Worm (Caenorhabditis elegans) whole organism, L1 larva: ENCODE data around the gene ZK354.6.
"Not testable (repeated sequence)": the region's sequence is repeated elsewhere in the genome, so short reads cannot be mapped to it uniquely, and the experiment has no call there.

ENCODE experiments used
- ama-1 ChIP-seq: fragments of 150-350 bp; optimal IDR thresholded peaks from 2 replicates; lab custom pipeline; 2014
- egl-27 ChIP-seq, 2 experiments: fragments of 150-350 bp in 1 of 2; sonication (generic microtip); optimal IDR thresholded peaks; 3 replicates each; lab custom pipeline; 2017 to 2018; ENCODE audit warnings: missing biosample characterization in 2 of 2, missing genetic modification characterization in 2 of 2, missing genetic modification reagents in 2 of 2
- elt-3 ChIP-seq, 6 experiments: fragments of 150-350 bp in 1 of 6; sonication (generic microtip); optimal IDR thresholded peaks; 2 replicates each; lab custom pipeline; 2017 to 2018; ENCODE audit warnings: missing biosample characterization in 6 of 6, missing genetic modification characterization in 6 of 6, inconsistent platforms in 1 of 6
- fos-1 ChIP-seq: fragments of 150-350 bp; optimal IDR thresholded peaks from 2 replicates; lab custom pipeline; 2014; ENCODE audit warnings: missing biosample characterization, missing genetic modification characterization
- nhr-11 ChIP-seq: fragments of 150-350 bp; optimal IDR thresholded peaks from 2 replicates; lab custom pipeline; 2014; ENCODE audit warnings: missing biosample characterization, missing genetic modification characterization
- nhr-12 ChIP-seq: sonication (generic microtip); optimal IDR thresholded peaks from 2 replicates; lab custom pipeline; 2017; ENCODE audit warnings: missing biosample characterization, missing genetic modification characterization
- pqm-1 ChIP-seq: sonication (generic microtip); optimal IDR thresholded peaks from 3 replicates; lab custom pipeline; 2017; ENCODE audit warnings: missing biosample characterization, missing genetic modification characterization
- skn-1 ChIP-seq: fragments of 150-350 bp; optimal IDR thresholded peaks from 2 replicates; lab custom pipeline; 2014; ENCODE audit warnings: missing biosample characterization, missing genetic modification characterization
- unc-86 ChIP-seq: sonication (generic microtip); optimal IDR thresholded peaks from 2 replicates; lab custom pipeline; 2016; ENCODE audit warnings: missing genetic modification characterization, missing compliant biosample characterization
- xbp-1 ChIP-seq: sonication (generic microtip); optimal IDR thresholded peaks from 2 replicates; lab custom pipeline; 2016; ENCODE audit warnings: missing genetic modification characterization, missing compliant biosample characterization

DNA sequence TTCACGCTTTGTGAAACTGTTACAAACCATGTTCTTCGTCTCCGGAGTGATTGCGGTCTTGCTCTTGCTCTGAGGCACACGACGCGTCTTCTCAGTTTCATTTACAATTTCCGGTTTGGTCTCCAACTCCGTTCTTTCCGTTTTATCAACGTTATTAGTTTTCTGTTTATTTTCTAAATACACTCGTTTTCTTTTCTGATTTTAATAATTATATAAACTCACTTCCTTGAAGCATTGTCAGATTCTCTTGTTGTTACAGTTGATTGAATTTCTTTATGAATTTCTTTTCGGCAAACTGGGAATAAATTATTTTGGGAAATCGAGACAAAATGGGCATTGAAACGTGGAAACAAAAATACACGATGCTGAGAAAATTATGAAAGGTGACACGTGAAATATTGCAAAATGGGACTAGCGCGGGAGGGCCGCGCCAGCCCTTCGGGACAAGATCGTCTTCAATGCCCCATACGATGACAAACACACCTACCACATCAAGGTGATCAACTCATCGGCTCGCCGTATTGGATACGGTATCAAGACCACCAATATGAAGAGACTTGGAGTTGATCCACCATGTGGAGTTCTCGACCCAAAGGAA lies 10.8 kb upstream of the ZK354.6 start, which contains the start of the genes ZK354.9 and msp-58:
- TF ChIP-seq ama-1 (lab: Kevin White, UChicago); egl-27 (tag; optimal IDR thresholded peaks at IDR 0.05; lab: Kevin White, UChicago); skn-1 (tag; lab: Kevin White, UChicago); nhr-12 (tag; lab: Kevin White, UChicago); xbp-1 (tag; lab: Kevin White, UChicago); elt-3 (tag; optimal IDR thresholded peaks at IDR 0.05; lab: Kevin White, UChicago); unc-86 (tag; lab: Kevin White, UChicago); fos-1 (tag; lab: Kevin White, UChicago); nhr-11 (tag; lab: Kevin White, UChicago); pqm-1 (tag; lab: Kevin White, UChicago): not testable (repeated sequence)
